Worm (Caenorhabditis elegans): ENCODE results near the gene dos-3.

- TF ChIP-seq aly-2 (tag; optimal IDR thresholded peaks at IDR 0.05) (no peak), lin-39 (tag; optimal IDR thresholded peaks at IDR 0.05) (no peak), ztf-11 (tag; optimal IDR thresholded peaks at IDR 0.05) (no peak), lin-13 (GFP tag; optimal IDR thresholded peaks at IDR 0.05) (no peak)
Observed at ce11 chrIII:879634-880033, 40.2 kb upstream of the dos-3 start, which contains the start of the genes T24C4.5 and ucr-2.3.
